Fruit fly (Drosophila melanogaster) whole organism, wandering third instar larva: ENCODE data around the gene Cals.
A peak's percentile ranks its signal among the peaks of the same experiment; 100 is the strongest.

Experiments
- Abd-B ChIP-seq: fragments of >200 bp; optimal IDR thresholded peaks from 2 replicates; lab custom pipeline; 2017; ENCODE audit warnings: missing biosample characterization, missing genetic modification characterization
- CG32264 ChIP-seq: fragments of 200-800 bp; sonication (Bioruptor generic); optimal IDR thresholded peaks from 2 replicates; lab custom pipeline; 2016; ENCODE audit warnings: missing biosample characterization, missing genetic modification characterization
- CG9705 ChIP-seq: fragments of 200-800 bp; sonication (Bioruptor generic); optimal IDR thresholded peaks from 2 replicates; lab custom pipeline; 2018; ENCODE audit warnings: missing biosample characterization, mild to moderate bottlenecking, missing genetic modification characterization
- CrebA ChIP-seq: fragments of 200-800 bp; sonication (Bioruptor generic); optimal IDR thresholded peaks from 2 replicates; lab custom pipeline; 2016; ENCODE audit warnings: missing biosample characterization, mild to moderate bottlenecking, missing genetic modification characterization, borderline replicate concordance
- Dfd ChIP-seq: fragments of >200 bp; optimal IDR thresholded peaks from 2 replicates; lab custom pipeline; 2017; ENCODE audit warnings: missing biosample characterization, missing genetic modification characterization
- Dif ChIP-seq: fragments of 200-275, 200-300 bp; sonication (Bioruptor generic); optimal IDR thresholded peaks from 2 replicates; lab custom pipeline; 2018; ENCODE audit warnings: missing biosample characterization, missing genetic modification characterization; ENCODE audit not compliant: partially characterized antibody
- GATAd ChIP-seq: sonication (Bioruptor generic); optimal IDR thresholded peaks from 2 replicates; lab custom pipeline; 2016; ENCODE audit warnings: missing biosample characterization, missing genetic modification characterization
- HLH106 ChIP-seq: fragments of 200-800 bp; optimal IDR thresholded peaks from 3 replicates; lab custom pipeline; 2019; ENCODE audit warnings: missing biosample characterization, mild to moderate bottlenecking, missing genetic modification characterization, moderate library complexity
- Hnf4 ChIP-seq: fragments of 200-800 bp; sonication (Bioruptor generic); optimal IDR thresholded peaks from 2 replicates; lab custom pipeline; 2016; ENCODE audit warnings: missing biosample characterization, mild to moderate bottlenecking, missing genetic modification characterization
- Hr78 ChIP-seq: fragments of >200 bp; optimal IDR thresholded peaks from 2 replicates; lab custom pipeline; 2017; ENCODE audit warnings: missing biosample characterization, missing genetic modification characterization
- Hr83 ChIP-seq: fragments of 200-300 bp; sonication (Bioruptor generic); optimal IDR thresholded peaks from 2 replicates; lab custom pipeline; 2016; ENCODE audit warnings: missing biosample characterization, mild to moderate bottlenecking, missing genetic modification characterization, moderate library complexity; ENCODE audit not compliant: poor library complexity, severe bottlenecking
- Jra ChIP-seq: sonication (Bioruptor generic); optimal IDR thresholded peaks from 2 replicates; lab custom pipeline; 2016; ENCODE audit warnings: missing biosample characterization, missing genetic modification characterization
- Mio ChIP-seq: sonication (Bioruptor generic); optimal IDR thresholded peaks from 2 replicates; lab custom pipeline; 2016; ENCODE audit warnings: missing biosample characterization, missing genetic modification characterization
- Myc ChIP-seq: fragments of >200 bp; optimal IDR thresholded peaks from 2 replicates; lab custom pipeline; 2017
- N ChIP-seq: fragments of >200 bp; optimal IDR thresholded peaks from 2 replicates; lab custom pipeline; 2018; ENCODE audit warnings: missing biosample characterization, missing external identifiers, missing genetic modification characterization
- OdsH ChIP-seq: fragments of 200-800 bp; sonication (Bioruptor generic); optimal IDR thresholded peaks from 2 replicates; lab custom pipeline; 2016; ENCODE audit warnings: missing biosample characterization, mild to moderate bottlenecking, missing genetic modification characterization
- Rel ChIP-seq, 2 experiments: fragments of 200-800 bp; sonication (Bioruptor generic) in 1 of 2; optimal IDR thresholded peaks; 2 replicates in 1 of 2; 3 replicates in 1 of 2; lab custom pipeline; 2016 to 2019; ENCODE audit warnings: mild to moderate bottlenecking in 2 of 2, missing biosample characterization in 2 of 2, missing genetic modification characterization in 2 of 2, moderate library complexity in 1 of 2
- Sp1 ChIP-seq: fragments of 200-800 bp; sonication (Bioruptor generic); optimal IDR thresholded peaks from 3 replicates; lab custom pipeline; 2019; ENCODE audit warnings: missing biosample characterization, mild to moderate bottlenecking, missing genetic modification characterization, moderate library complexity
- Vsx2 ChIP-seq: fragments of 200-300, 225-300 bp; sonication (Bioruptor generic); optimal IDR thresholded peaks from 2 replicates; lab custom pipeline; 2018; ENCODE audit warnings: missing biosample characterization, missing genetic modification characterization; ENCODE audit not compliant: partially characterized antibody
- br ChIP-seq: fragments of 200-800 bp; sonication (Bioruptor generic); optimal IDR thresholded peaks from 2 replicates; lab custom pipeline; 2016; ENCODE audit warnings: missing biosample characterization, missing genetic modification characterization
- brk ChIP-seq: fragments of 200-800 bp; sonication (Bioruptor generic); optimal IDR thresholded peaks from 2 replicates; lab custom pipeline; 2016; ENCODE audit warnings: missing biosample characterization, mild to moderate bottlenecking, missing genetic modification characterization
- dl ChIP-seq, 2 experiments: fragments of 175-275, 200-275 bp in 1 of 2; fragments of 200-275 bp in 1 of 2; sonication (Bioruptor generic); optimal IDR thresholded peaks; lab custom pipeline; 2018; ENCODE audit warnings: mild to moderate bottlenecking in 2 of 2, missing biosample characterization in 2 of 2, missing genetic modification characterization in 2 of 2, moderate library complexity in 2 of 2; ENCODE audit not compliant: partially characterized antibody in 2 of 2, insufficient read depth in 1 of 2
- dmrt93B ChIP-seq: fragments of 200-800 bp; sonication (Bioruptor generic); optimal IDR thresholded peaks from 2 replicates; lab custom pipeline; 2018; ENCODE audit warnings: missing biosample characterization, mild to moderate bottlenecking, missing genetic modification characterization
- dsf ChIP-seq: sonication (Bioruptor generic); optimal IDR thresholded peaks from 2 replicates; lab custom pipeline; 2016; ENCODE audit warnings: missing biosample characterization, missing genetic modification characterization, borderline replicate concordance
- ey ChIP-seq: fragments of 200-800 bp; sonication (Bioruptor generic); optimal IDR thresholded peaks from 2 replicates; lab custom pipeline; 2016; ENCODE audit warnings: missing biosample characterization, missing genetic modification characterization
- foxo ChIP-seq, 2 experiments: fragments of 200-800 bp; sonication (Bioruptor generic); optimal IDR thresholded peaks; 2 replicates in 1 of 2; 3 replicates in 1 of 2; lab custom pipeline; 2016 to 2017; ENCODE audit warnings: missing biosample characterization in 2 of 2, missing genetic modification characterization in 2 of 2
- fru ChIP-seq: fragments of 200-800 bp; sonication (Bioruptor generic); optimal IDR thresholded peaks from 3 replicates; lab custom pipeline; 2016; ENCODE audit warnings: missing biosample characterization, mild to moderate bottlenecking, missing genetic modification characterization
- h ChIP-seq: fragments of 200-800 bp; sonication (Bioruptor generic); optimal IDR thresholded peaks from 3 replicates; lab custom pipeline; 2016; ENCODE audit warnings: missing biosample characterization, mild to moderate bottlenecking, missing genetic modification characterization
- jim ChIP-seq: fragments of 175-275, 200-325 bp; sonication (Bioruptor generic); optimal IDR thresholded peaks from 2 replicates; lab custom pipeline; 2016; ENCODE audit warnings: missing biosample characterization, mild to moderate bottlenecking, missing genetic modification characterization
- lola ChIP-seq: fragments of >200 bp; optimal IDR thresholded peaks from 2 replicates; lab custom pipeline; 2017; ENCODE audit warnings: missing biosample characterization, missing genetic modification characterization
- pan ChIP-seq: fragments of >200 bp; optimal IDR thresholded peaks from 2 replicates; lab custom pipeline; 2017
- psq ChIP-seq: fragments of 200-800 bp; sonication (Bioruptor generic); optimal IDR thresholded peaks from 3 replicates; lab custom pipeline; 2017; ENCODE audit warnings: missing biosample characterization, mild to moderate bottlenecking, missing genetic modification characterization, moderate library complexity
- rgr ChIP-seq: fragments of 200-800 bp; sonication (Bioruptor generic); optimal IDR thresholded peaks from 3 replicates; lab custom pipeline; 2016; ENCODE audit warnings: missing biosample characterization, mild to moderate bottlenecking, missing genetic modification characterization
- sage ChIP-seq: fragments of 200-800 bp; sonication (Bioruptor generic); optimal IDR thresholded peaks from 2 replicates; lab custom pipeline; 2016; ENCODE audit warnings: missing biosample characterization, mild to moderate bottlenecking, missing genetic modification characterization
- sv ChIP-seq: fragments of 200-800 bp; sonication (Bioruptor generic); optimal IDR thresholded peaks from 3 replicates; lab custom pipeline; 2016; ENCODE audit warnings: missing biosample characterization, missing genetic modification characterization
- tai ChIP-seq: sonication (Bioruptor generic); optimal IDR thresholded peaks from 2 replicates; lab custom pipeline; 2016; ENCODE audit warnings: missing biosample characterization, missing genetic modification characterization
- usp ChIP-seq: fragments of >200 bp; optimal IDR thresholded peaks from 2 replicates; lab custom pipeline; 2017; ENCODE audit warnings: missing biosample characterization, missing genetic modification characterization
- woc ChIP-seq: sonication (Bioruptor generic); optimal IDR thresholded peaks from 2 replicates; lab custom pipeline; 2016; ENCODE audit warnings: missing biosample characterization, mild to moderate bottlenecking, missing genetic modification characterization

Gene Cals

dm6 chr4:1112867-1113769 is 10.0 kb downstream of the Cals start:
- TF ChIP-seq Hnf4 (GFP tag; lab: Kevin White, UChicago), result peak; percentile 90
- peak; percentile 84 for TF ChIP-seq CG9705 (GFP tag; lab: Kevin White, UChicago)
- TF ChIP-seq Dfd, result no peak
- TF ChIP-seq tai (GFP tag; lab: Kevin White, UChicago), result peak; percentile 45
- TF ChIP-seq psq (GFP tag; lab: Kevin White, UChicago), result peak; percentile 86
- TF ChIP-seq GATAd (GFP tag; lab: Kevin White, UChicago), result no peak
- TF ChIP-seq Abd-B (GFP tag; lab: Kevin White, UChicago), result no peak
- no peak for TF ChIP-seq Sp1
- peak; percentile 98 for TF ChIP-seq sv (GFP tag; lab: Kevin White, UChicago)
- peak; percentile 26 to 93 for TF ChIP-seq foxo (GFP tag; optimal IDR thresholded peaks at IDR 0.05; lab: Kevin White, UChicago)
- TF ChIP-seq CrebA (GFP tag; lab: Kevin White, UChicago), result peak; percentile 82
- TF ChIP-seq rgr (GFP tag; lab: Kevin White, UChicago), result peak; percentile 94
- TF ChIP-seq Myc (lab: Kevin White, UChicago), result peak; percentile 46
- no peak for TF ChIP-seq usp (GFP tag; lab: Kevin White, UChicago)
- peak; percentile 37 for TF ChIP-seq Rel (GFP tag; optimal IDR thresholded peaks at IDR 0.05; lab: Kevin White, UChicago)
- no peak for TF ChIP-seq Rel (tag; optimal IDR thresholded peaks at IDR 0.05; lab: Kevin White, UChicago)
- TF ChIP-seq Jra (GFP tag; lab: Kevin White, UChicago), result peak; percentile 69
- TF ChIP-seq dmrt93B, result no peak
- TF ChIP-seq Hr83 (GFP tag; lab: Kevin White, UChicago), result peak; percentile 30
- TF ChIP-seq N (GFP tag; lab: Kevin White, UChicago), result no peak
- TF ChIP-seq dl (GFP tag; optimal IDR thresholded peaks at IDR 0.05; lab: Kevin White, UChicago; ENCODE audit: insufficient read depth in 1 of 2, partially characterized antibody in 2 of 2), result no peak
- TF ChIP-seq sage (GFP tag; lab: Kevin White, UChicago), result peak; percentile 72
- TF ChIP-seq br (GFP tag; lab: Kevin White, UChicago), result peak; percentile 89
- peak; percentile 94 for TF ChIP-seq fru
- peak; percentile 86 for TF ChIP-seq brk (GFP tag; lab: Kevin White, UChicago)
- no peak for TF ChIP-seq dsf (GFP tag; lab: Kevin White, UChicago)
- TF ChIP-seq Hr78, result no peak
- peak; percentile 93 for TF ChIP-seq woc (GFP tag; lab: Kevin White, UChicago)
- peak; percentile 91 for TF ChIP-seq h (GFP tag; lab: Kevin White, UChicago)
- TF ChIP-seq Dif, result no peak
- TF ChIP-seq HLH106 (tag; lab: Kevin White, UChicago), result no peak
- no peak for TF ChIP-seq lola (GFP tag; lab: Kevin White, UChicago)
- peak; percentile 91 for TF ChIP-seq OdsH
- peak; percentile 67 for TF ChIP-seq CG32264 (GFP tag; lab: Kevin White, UChicago)
- TF ChIP-seq jim (GFP tag; lab: Kevin White, UChicago), result no peak
- no peak for TF ChIP-seq Mio
- no peak for TF ChIP-seq pan (lab: Kevin White, UChicago)
- peak; percentile 92 for TF ChIP-seq ey (GFP tag; lab: Kevin White, UChicago)
- no peak for TF ChIP-seq Vsx2
- TF ChIP-seq, all 38 proteins: peak for 21

dm6 chr4:1106114-1106513 is 17.0 kb downstream of the Cals start:
- no peak for TF ChIP-seq h (GFP tag; lab: Kevin White, UChicago)
- no peak for TF ChIP-seq jim (GFP tag; lab: Kevin White, UChicago)
- TF ChIP-seq Dfd, result no peak
- TF ChIP-seq usp (GFP tag; lab: Kevin White, UChicago), result no peak
- TF ChIP-seq GATAd (GFP tag; lab: Kevin White, UChicago), result no peak
- TF ChIP-seq Jra (GFP tag; lab: Kevin White, UChicago), result no peak
- no peak for TF ChIP-seq tai (GFP tag; lab: Kevin White, UChicago)
- no peak for TF ChIP-seq Mio
- TF ChIP-seq sage (GFP tag; lab: Kevin White, UChicago), result no peak
- TF ChIP-seq dl (GFP tag; optimal IDR thresholded peaks at IDR 0.05; lab: Kevin White, UChicago; ENCODE audit: insufficient read depth in 1 of 2, partially characterized antibody in 2 of 2), result no peak
- TF ChIP-seq woc (GFP tag; lab: Kevin White, UChicago), result no peak
- TF ChIP-seq dmrt93B, result no peak
- TF ChIP-seq Dif, result no peak
- no peak for TF ChIP-seq fru
- no peak for TF ChIP-seq dsf (GFP tag; lab: Kevin White, UChicago)
- TF ChIP-seq foxo (GFP tag; optimal IDR thresholded peaks at IDR 0.05; lab: Kevin White, UChicago), result no peak
